Worm (Caenorhabditis elegans) whole organism, L3 larva: ENCODE results near the gene C01G10.4.
A peak's percentile ranks its signal among the peaks of the same experiment; 100 is the strongest.

ENCODE experiments used
- R02D3.7 ChIP-seq: fragments of 150-350 bp; optimal IDR thresholded peaks from 2 replicates; lab custom pipeline; 2014; ENCODE audit warnings: missing biosample characterization, missing genetic modification characterization
- aly-2 ChIP-seq: fragments of 150-350 bp; optimal IDR thresholded peaks from 2 replicates; lab custom pipeline; 2014; ENCODE audit warnings: missing biosample characterization, missing genetic modification characterization
- ama-1 ChIP-seq: fragments of 150-350 bp; optimal IDR thresholded peaks from 2 replicates; lab custom pipeline; 2018
- ceh-16 ChIP-seq: sonication (generic microtip); optimal IDR thresholded peaks from 2 replicates; lab custom pipeline; 2017; ENCODE audit warnings: missing biosample characterization, missing genetic modification characterization
- ceh-28 ChIP-seq: fragments of 150-350 bp; optimal IDR thresholded peaks from 2 replicates; lab custom pipeline; 2014; ENCODE audit warnings: missing biosample characterization, missing genetic modification reagents, missing genetic modification characterization
- ceh-82 ChIP-seq: fragments of 150-350 bp; optimal IDR thresholded peaks from 2 replicates; lab custom pipeline; 2014; ENCODE audit warnings: missing biosample characterization, missing genetic modification characterization
- ceh-9 ChIP-seq: sonication (generic microtip); optimal IDR thresholded peaks from 2 replicates; lab custom pipeline; 2018; ENCODE audit warnings: missing biosample characterization, missing genetic modification characterization
- daf-12 ChIP-seq: fragments of 150-350 bp; optimal IDR thresholded peaks from 2 replicates; lab custom pipeline; 2014; ENCODE audit warnings: missing biosample characterization, missing genetic modification reagents, missing genetic modification characterization
- egl-27 ChIP-seq: sonication (generic microtip); optimal IDR thresholded peaks from 4 replicates; lab custom pipeline; 2017; ENCODE audit warnings: missing biosample characterization, missing genetic modification reagents, missing genetic modification characterization
- egl-5 ChIP-seq: fragments of 150-350 bp; optimal IDR thresholded peaks from 2 replicates; lab custom pipeline; 2017; ENCODE audit warnings: missing biosample characterization, missing genetic modification reagents, missing genetic modification characterization, inconsistent platforms
- elt-1 ChIP-seq: fragments of 150-350 bp; optimal IDR thresholded peaks from 2 replicates; lab custom pipeline; 2014; ENCODE audit warnings: missing biosample characterization, missing genetic modification characterization
- elt-2 ChIP-seq: sonication (generic microtip); optimal IDR thresholded peaks from 2 replicates; lab custom pipeline; 2016; ENCODE audit warnings: missing genetic modification reagents, mild to moderate bottlenecking, missing genetic modification characterization, missing compliant biosample characterization
- elt-3 ChIP-seq, 3 experiments: fragments of 150-350 bp in 1 of 3; sonication (generic microtip) in 2 of 3; optimal IDR thresholded peaks; 2 replicates in 2 of 3; 4 replicates in 1 of 3; lab custom pipeline; 2014 to 2017; ENCODE audit warnings: missing biosample characterization in 3 of 3, missing genetic modification characterization in 3 of 3
- eor-1 ChIP-seq, 2 experiments: fragments of 150-350 bp; optimal IDR thresholded peaks; 2 replicates each; lab custom pipeline; 2014 to 2018; ENCODE audit warnings: missing biosample characterization in 2 of 2, missing genetic modification characterization in 2 of 2
- fkh-10 ChIP-seq: sonication (generic microtip); optimal IDR thresholded peaks from 2 replicates; lab custom pipeline; 2017; ENCODE audit warnings: missing biosample characterization, missing genetic modification reagents, missing genetic modification characterization
- fkh-2 ChIP-seq: fragments of 150-350 bp; optimal IDR thresholded peaks from 2 replicates; lab custom pipeline; 2014; ENCODE audit warnings: missing biosample characterization, missing genetic modification reagents, missing genetic modification characterization
- hmg-11 ChIP-seq: sonication (generic microtip); optimal IDR thresholded peaks from 2 replicates; lab custom pipeline; 2016; ENCODE audit warnings: missing genetic modification characterization, missing compliant biosample characterization
- jun-1 ChIP-seq: fragments of 150-350 bp; optimal IDR thresholded peaks from 2 replicates; lab custom pipeline; 2014; ENCODE audit warnings: missing biosample characterization, missing genetic modification reagents, missing genetic modification characterization
- lin-15B ChIP-seq: fragments of 150-350 bp; optimal IDR thresholded peaks from 2 replicates; lab custom pipeline; 2014; ENCODE audit warnings: missing biosample characterization, missing genetic modification characterization
- lin-39 ChIP-seq: fragments of 150-350 bp; optimal IDR thresholded peaks from 2 replicates; lab custom pipeline; 2018; ENCODE audit warnings: missing biosample characterization, missing genetic modification reagents, missing genetic modification characterization
- lsy-12 ChIP-seq: sonication (generic microtip); optimal IDR thresholded peaks from 2 replicates; lab custom pipeline; 2016; ENCODE audit warnings: mild to moderate bottlenecking, missing genetic modification characterization, missing compliant biosample characterization
- mdl-1 ChIP-seq: fragments of 150-350 bp; optimal IDR thresholded peaks from 2 replicates; lab custom pipeline; 2014; ENCODE audit warnings: missing biosample characterization, missing genetic modification characterization
- mml-1 ChIP-seq: fragments of 150-350 bp; sonication (generic microtip); optimal IDR thresholded peaks from 3 replicates; lab custom pipeline; 2014; ENCODE audit warnings: missing biosample characterization, missing genetic modification characterization
- nfya-1 ChIP-seq: sonication (generic microtip); optimal IDR thresholded peaks from 2 replicates; lab custom pipeline; 2017; ENCODE audit warnings: missing genetic modification characterization, mild to moderate bottlenecking, missing compliant biosample characterization, antibody characterized with exemption, moderate library complexity; ENCODE audit not compliant: insufficient read depth
- nhr-11 ChIP-seq: fragments of 150-350 bp; optimal IDR thresholded peaks from 2 replicates; lab custom pipeline; 2014; ENCODE audit warnings: missing biosample characterization, missing genetic modification characterization
- nhr-12 ChIP-seq: fragments of 150-350 bp; optimal IDR thresholded peaks from 2 replicates; lab custom pipeline; 2014; ENCODE audit warnings: missing biosample characterization, missing genetic modification characterization
- nhr-23 ChIP-seq: fragments of 150-350 bp; optimal IDR thresholded peaks from 2 replicates; lab custom pipeline; 2014; ENCODE audit warnings: missing biosample characterization, missing genetic modification reagents, missing genetic modification characterization
- nhr-237 ChIP-seq: fragments of 150-350 bp; optimal IDR thresholded peaks from 2 replicates; lab custom pipeline; 2014; ENCODE audit warnings: missing biosample characterization, missing genetic modification characterization
- nhr-25 ChIP-seq: sonication (generic microtip); optimal IDR thresholded peaks from 2 replicates; lab custom pipeline; 2017; ENCODE audit warnings: missing biosample characterization, missing genetic modification characterization
- nhr-28 ChIP-seq: fragments of 150-350 bp; optimal IDR thresholded peaks from 2 replicates; lab custom pipeline; 2014; ENCODE audit warnings: missing biosample characterization, missing genetic modification characterization
- nhr-43 ChIP-seq: sonication (generic microtip); optimal IDR thresholded peaks from 2 replicates; lab custom pipeline; 2016; ENCODE audit warnings: mild to moderate bottlenecking, missing genetic modification characterization, missing compliant biosample characterization; ENCODE audit not compliant: poor library complexity, severe bottlenecking
- nhr-67 ChIP-seq: fragments of 150-350 bp; optimal IDR thresholded peaks from 2 replicates; lab custom pipeline; 2014; ENCODE audit warnings: missing biosample characterization, missing genetic modification characterization
- nhr-76 ChIP-seq: fragments of 150-350 bp; sonication (generic microtip); optimal IDR thresholded peaks from 5 replicates; lab custom pipeline; 2014; ENCODE audit warnings: missing biosample characterization, missing genetic modification characterization
- nhr-77 ChIP-seq: fragments of 150-350 bp; optimal IDR thresholded peaks from 2 replicates; lab custom pipeline; 2014; ENCODE audit warnings: missing biosample characterization, missing genetic modification characterization
- pha-4 ChIP-seq: fragments of 150-350 bp; optimal IDR thresholded peaks from 2 replicates; lab custom pipeline; 2014; ENCODE audit warnings: missing biosample characterization, missing genetic modification reagents, missing genetic modification characterization
- sea-2 ChIP-seq: fragments of 150-350 bp; sonication (generic microtip); optimal IDR thresholded peaks from 4 replicates; lab custom pipeline; 2014; ENCODE audit warnings: missing biosample characterization, missing genetic modification reagents, missing genetic modification characterization
- snpc-4 ChIP-seq: fragments of 150-350 bp; optimal IDR thresholded peaks from 2 replicates; lab custom pipeline; 2014; ENCODE audit warnings: missing biosample characterization, missing genetic modification characterization
- tbx-2 ChIP-seq: sonication (generic microtip); optimal IDR thresholded peaks from 2 replicates; lab custom pipeline; 2016; ENCODE audit warnings: mild to moderate bottlenecking, missing genetic modification characterization, missing compliant biosample characterization
- unc-39 ChIP-seq: sonication (generic microtip); optimal IDR thresholded peaks from 4 replicates; lab custom pipeline; 2017; ENCODE audit warnings: missing biosample characterization, missing genetic modification characterization
- unc-62 ChIP-seq: fragments of 150-350 bp; sonication (generic microtip); optimal IDR thresholded peaks from 4 replicates; lab custom pipeline; 2014; ENCODE audit warnings: missing biosample characterization, missing genetic modification reagents, missing genetic modification characterization
- zag-1 ChIP-seq: fragments of 150-350 bp; optimal IDR thresholded peaks from 2 replicates; lab custom pipeline; 2014; ENCODE audit warnings: missing biosample characterization, missing genetic modification characterization
- ztf-11 ChIP-seq: fragments of 150-350 bp; optimal IDR thresholded peaks from 2 replicates; lab custom pipeline; 2014; ENCODE audit warnings: missing biosample characterization, missing genetic modification characterization

The C01G10.4 gene

ce11 chrV:15069435-15069985, 20.0 kb upstream of the C01G10.4 start:
- TF ChIP-seq ama-1 (lab: Kevin White, UChicago) (no peak), eor-1 (tag; optimal IDR thresholded peaks at IDR 0.05; lab: Kevin White, UChicago) (no peak), ceh-16 (tag; lab: Kevin White, UChicago) (no peak), ceh-28 (tag; lab: Kevin White, UChicago) (no peak), fkh-10 (GFP tag; lab: Kevin White, UChicago) (peak; percentile 52), nhr-43 (tag; lab: Kevin White, UChicago) (no peak), mdl-1 (tag; lab: Kevin White, UChicago) (no peak)
- TF ChIP-seq, all 47 proteins: peak for 1

ce11 chrV:15071015-15071810, 18.3 kb upstream of the C01G10.4 start, which contains the start of gene unc-76:
unc-76 (plus strand) TSS chrV:15071760.
- TF ChIP-seq mdl-1 (tag; lab: Kevin White, UChicago) (no peak), fkh-2 (tag; lab: Kevin White, UChicago) (no peak), egl-5 (peak; percentile 62), ama-1 (lab: Kevin White, UChicago) (peak; percentile 8), nhr-67 (tag; lab: Kevin White, UChicago) (no peak), nhr-12 (no peak), hmg-11 (tag; lab: Kevin White, UChicago) (peak; percentile 89), pha-4 (tag; lab: Kevin White, UChicago) (peak; percentile 89), fkh-10 (GFP tag; lab: Kevin White, UChicago) (peak; percentile 54), R02D3.7 (peak; percentile 58), nhr-76 (tag; lab: Kevin White, UChicago) (no peak), elt-3 (tag; optimal IDR thresholded peaks at IDR 0.05; lab: Kevin White, UChicago) (no peak), nfya-1 (tag; lab: Kevin White, UChicago) (peak; percentile 81), ceh-28 (tag; lab: Kevin White, UChicago) (peak; percentile 59), snpc-4 (tag; lab: Kevin White, UChicago) (peak; percentile 61), nhr-43 (tag; lab: Kevin White, UChicago) (peak; percentile 42), ceh-9 (tag; lab: Kevin White, UChicago) (no peak), elt-2 (tag; lab: Kevin White, UChicago) (peak; percentile 0), sea-2 (peak; percentile 2), ztf-11 (tag; lab: Kevin White, UChicago) (no peak), unc-62 (GFP tag; lab: Kevin White, UChicago) (peak; percentile 81), nhr-28 (tag; lab: Kevin White, UChicago) (no peak), daf-12 (no peak), nhr-25 (no peak), nhr-77 (no peak), mml-1 (no peak), lin-15B (tag; lab: Kevin White, UChicago) (peak; percentile 62), zag-1 (peak; percentile 73), jun-1 (tag; lab: Kevin White, UChicago) (no peak), lin-39 (tag; lab: Kevin White, UChicago) (peak; percentile 96), lsy-12 (peak; percentile 54), nhr-23 (peak; percentile 5), unc-39 (tag; lab: Kevin White, UChicago) (no peak), tbx-2 (tag; lab: Kevin White, UChicago) (peak; percentile 74), nhr-11 (peak; percentile 56), nhr-237 (tag; lab: Kevin White, UChicago) (no peak), eor-1 (tag; optimal IDR thresholded peaks at IDR 0.05; lab: Kevin White, UChicago) (no peak), egl-27 (tag; lab: Kevin White, UChicago) (peak; percentile 68), ceh-82 (tag; lab: Kevin White, UChicago) (no peak), elt-1 (tag; lab: Kevin White, UChicago) (no peak), aly-2 (tag; lab: Kevin White, UChicago) (no peak)
- TF ChIP-seq, all 47 proteins: peak for 21
